Worm (Caenorhabditis elegans): ENCODE measurements around the gene abu-10.

The abu-10 gene

ce11 chrX:3837752-3838159 lies 39.8 kb downstream of the abu-10 start:
- TF ChIP-seq hlh-11 (tag; optimal IDR thresholded peaks at IDR 0.05), result peak; percentile 81
- peak; percentile 5 for TF ChIP-seq dpl-1 (GFP tag; optimal IDR thresholded peaks at IDR 0.05)
- TF ChIP-seq lsy-2 (tag; optimal IDR thresholded peaks at IDR 0.05), result peak in 1 of 2 experiments; percentile 26
- TF ChIP-seq mxl-2 (GFP tag; conservative IDR thresholded peaks at IDR 0.05), result no peak
- no peak for TF ChIP-seq cey-2 (tag; optimal IDR thresholded peaks at IDR 0.05; ENCODE audit: borderline replicate concordance, insufficient read depth)
- peak; percentile 16 for TF ChIP-seq nhr-25 (tag; optimal IDR thresholded peaks at IDR 0.05; ENCODE audit: borderline replicate concordance, insufficient read depth)
- TF ChIP-seq aha-1 (tag), result peak; percentile 99
- TF ChIP-seq hlh-30 (tag; optimal IDR thresholded peaks at IDR 0.05; ENCODE audit: insufficient read depth), result peak; percentile 31
- peak in 1 of 2 experiments; percentile 17 for TF ChIP-seq mdl-1 (tag; optimal IDR thresholded peaks at IDR 0.05)
- TF ChIP-seq T26A8.4 (GFP tag; IDR thresholded peaks at IDR 0.05), result 0 out of 2 replicates have a peak, but pooled peaks have one; percentile 33
- TF ChIP-seq unc-62 (GFP tag; optimal IDR thresholded peaks at IDR 0.05 in 1 of 2), result peak in 1 of 2 experiments; percentile 5
- no peak for TF ChIP-seq unc-62 (tag; optimal IDR thresholded peaks at IDR 0.05)
- TF ChIP-seq nhr-48 (tag; optimal IDR thresholded peaks at IDR 0.05), result peak; percentile 84
- no peak for TF ChIP-seq T20F7.1 (GFP tag; optimal IDR thresholded peaks at IDR 0.05)
- TF ChIP-seq nhr-28 (tag; optimal IDR thresholded peaks at IDR 0.05), result peak; percentile 56
- TF ChIP-seq mxl-3 (GFP tag; optimal IDR thresholded peaks at IDR 0.05), result peak; percentile 53

DNA sequence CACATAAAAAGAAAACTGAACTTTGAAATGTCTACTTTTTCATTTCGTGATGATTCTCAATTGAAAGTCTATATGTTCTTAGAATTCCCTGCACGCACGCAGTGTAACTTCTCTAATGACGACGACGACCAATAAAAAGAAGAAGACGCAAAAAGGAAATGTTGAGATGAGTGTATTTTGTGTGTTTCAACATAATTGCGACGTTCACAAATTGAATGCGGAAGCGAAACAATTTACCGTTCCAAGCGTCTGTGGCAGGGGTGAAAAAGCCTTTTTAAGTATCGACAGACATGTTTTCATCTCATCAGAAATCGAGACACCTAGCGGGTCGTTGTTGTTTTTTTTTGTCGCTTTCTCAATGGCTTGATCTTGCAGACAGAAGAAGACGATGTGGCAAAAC lies 40.7 kb downstream of the abu-10 start:
- no peak for TF ChIP-seq dpl-1 (GFP tag; optimal IDR thresholded peaks at IDR 0.05)
- TF ChIP-seq nhr-48 (tag; optimal IDR thresholded peaks at IDR 0.05), result peak; percentile 48
- peak in 1 of 2 experiments; percentile 89 for TF ChIP-seq unc-62 (GFP tag; optimal IDR thresholded peaks at IDR 0.05 in 1 of 2)
- TF ChIP-seq unc-62 (tag; optimal IDR thresholded peaks at IDR 0.05), result no peak

DNA sequence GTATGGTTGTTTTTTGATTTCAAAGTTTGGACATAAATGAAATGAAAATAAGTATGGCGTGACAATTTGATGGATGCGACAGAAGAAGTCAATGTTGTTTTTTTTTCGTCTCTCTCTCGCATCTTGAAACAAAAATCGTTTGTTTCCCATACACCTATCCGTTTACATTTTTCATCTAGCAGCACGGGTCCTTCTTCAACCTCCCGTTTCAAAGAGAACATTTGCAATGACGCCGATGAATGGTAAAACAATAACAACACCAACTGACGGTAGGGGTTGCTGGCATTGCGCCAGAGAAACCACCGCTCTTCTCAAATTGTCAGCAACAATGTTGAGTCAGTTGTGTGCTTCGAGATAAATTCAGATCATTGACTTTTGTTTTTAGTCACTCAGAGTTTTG lies 41.2 kb downstream of the abu-10 start:
- TF ChIP-seq madf-5 (GFP tag; IDR thresholded peaks at IDR 0.05), result no peak
- TF ChIP-seq ctbp-1 (GFP tag; IDR thresholded peaks at IDR 0.05), result 0 out of 2 replicates have a peak, but pooled peaks have one; percentile 15
- no peak for TF ChIP-seq attf-4 (tag; optimal IDR thresholded peaks at IDR 0.05)
- peak in 1 of 2 experiments; percentile 100 for TF ChIP-seq unc-62 (GFP tag; optimal IDR thresholded peaks at IDR 0.05 in 1 of 2)
- no peak for TF ChIP-seq unc-62 (tag; optimal IDR thresholded peaks at IDR 0.05)
- peak; percentile 8 for TF ChIP-seq T20F7.1 (GFP tag; optimal IDR thresholded peaks at IDR 0.05)
- peak; percentile 34; the same call in 1 of the 2 replicates for TF ChIP-seq lin-1 (GFP tag; IDR thresholded peaks at IDR 0.05)
- TF ChIP-seq ZK337.2 (GFP tag; IDR thresholded peaks at IDR 0.05), result no peak
- no peak for TF ChIP-seq zfp-2 (tag; optimal IDR thresholded peaks at IDR 0.05)
- TF ChIP-seq F49E8.2 (tag; optimal IDR thresholded peaks at IDR 0.05; ENCODE audit: borderline replicate concordance), result no peak
- no peak for TF ChIP-seq nhr-6 (tag; optimal IDR thresholded peaks at IDR 0.05)
- TF ChIP-seq snpc-1.2 (GFP tag; IDR thresholded peaks at IDR 0.05), result no peak
- TF ChIP-seq D1046.2 (GFP tag; IDR thresholded peaks at IDR 0.05), result no peak
- TF ChIP-seq ceh-20 (GFP tag; IDR thresholded peaks at IDR 0.05), result 0 out of 2 replicates have a peak, but pooled peaks have one; percentile 25
- peak; percentile 14 for TF ChIP-seq mxl-3 (GFP tag; optimal IDR thresholded peaks at IDR 0.05)
- TF ChIP-seq hlh-11 (tag; optimal IDR thresholded peaks at IDR 0.05), result peak; percentile 73
- TF ChIP-seq hmg-1.1 (GFP tag; IDR thresholded peaks at IDR 0.05), result peak; percentile 21; the same call in 1 of the 2 replicates
- TF ChIP-seq spr-1 (tag; optimal IDR thresholded peaks at IDR 0.05), result no peak
- peak; percentile 29 for TF ChIP-seq nhr-28 (tag; optimal IDR thresholded peaks at IDR 0.05)
- peak in 1 of 2 experiments; percentile 36 for TF ChIP-seq lsy-2 (tag; optimal IDR thresholded peaks at IDR 0.05)
- TF ChIP-seq mdl-1 (tag; optimal IDR thresholded peaks at IDR 0.05), result no peak
- no peak for TF ChIP-seq nhr-237 (tag; optimal IDR thresholded peaks at IDR 0.05)
- TF ChIP-seq tag-97 (GFP tag; IDR thresholded peaks at IDR 0.05), result no peak
- no peak for TF ChIP-seq set-16 (GFP tag; IDR thresholded peaks at IDR 0.05)
- TF ChIP-seq nhr-11 (tag; optimal IDR thresholded peaks at IDR 0.05), result peak; percentile 91
- no peak for TF ChIP-seq fkh-10 (GFP tag; optimal IDR thresholded peaks at IDR 0.05)
- TF ChIP-seq ceh-62 (tag; optimal IDR thresholded peaks at IDR 0.05), result no peak
- TF ChIP-seq duxl-1 (tag; optimal IDR thresholded peaks at IDR 0.05; ENCODE audit: poor library complexity), result no peak
- TF ChIP-seq hlh-30 (tag; optimal IDR thresholded peaks at IDR 0.05; ENCODE audit: insufficient read depth), result peak; percentile 18
- TF ChIP-seq pha-4 (GFP tag; IDR thresholded peaks at IDR 0.05), result no peak
- no peak for TF ChIP-seq pha-4 (tag; optimal IDR thresholded peaks at IDR 0.05)
- TF ChIP-seq lim-7 (GFP tag; IDR thresholded peaks at IDR 0.05), result no peak
- TF ChIP-seq aha-1 (tag), result peak; percentile 45
- TF ChIP-seq spr-3 (GFP tag; optimal IDR thresholded peaks at IDR 0.05), result no peak
- no peak for TF ChIP-seq nhr-77 (tag; optimal IDR thresholded peaks at IDR 0.05)
- no peak for TF ChIP-seq sdz-12 (GFP tag; optimal IDR thresholded peaks at IDR 0.05)
- peak in 1 of 2 experiments; percentile 99 for TF ChIP-seq daf-16 (GFP tag; optimal IDR thresholded peaks at IDR 0.05)
- TF ChIP-seq daf-16 (tag; optimal IDR thresholded peaks at IDR 0.05), result no peak
- no peak for TF ChIP-seq zfp-3 (GFP tag; conservative IDR thresholded peaks at IDR 0.05)
